Worm (Caenorhabditis elegans) whole organism, L4 larva: ENCODE data around the gene cnx-1.

Experiments
- F26F4.8 ChIP-seq: fragments of 200-800 bp; sonication (Bioruptor generic); conservative IDR thresholded peaks from 2 replicates; pipeline ENCODE4 v1.3.6; 2022; ENCODE audit warnings: missing genetic modification characterization, missing compliant biosample characterization
- Y75B8A.6 ChIP-seq: fragments of 200-800 bp; sonication (Bioruptor generic); IDR thresholded peaks from 2 replicates; pipeline ENCODE4 v1.3.6; 2022; ENCODE audit warnings: missing genetic modification reagents, missing genetic modification characterization, missing compliant biosample characterization
- ceh-20 ChIP-seq: fragments of 200-800 bp; sonication (Bioruptor generic); IDR thresholded peaks from 2 replicates; pipeline ENCODE4 v1.3.6; 2022; ENCODE audit warnings: missing genetic modification reagents, missing genetic modification characterization, missing compliant biosample characterization
- ceh-28 ChIP-seq: fragments of 150-350 bp; optimal IDR thresholded peaks from 2 replicates; lab custom pipeline; 2014; ENCODE audit warnings: missing biosample characterization, missing genetic modification reagents, missing genetic modification characterization
- ctbp-1 ChIP-seq: fragments of 200-800 bp; sonication (Bioruptor generic); IDR thresholded peaks from 2 replicates; pipeline ENCODE4 v1.3.6; 2022; ENCODE audit warnings: missing genetic modification reagents, missing genetic modification characterization, missing compliant biosample characterization
- egl-43 ChIP-seq: fragments of 200-800 bp; sonication (Bioruptor generic); IDR thresholded peaks from 2 replicates; pipeline ENCODE4 v1.3.6; 2022; ENCODE audit warnings: missing genetic modification reagents, missing genetic modification characterization, missing compliant biosample characterization
- gei-8 ChIP-seq: fragments of 200-800 bp; sonication (Bioruptor generic); optimal IDR thresholded peaks from 2 replicates; lab custom pipeline; 2018; ENCODE audit warnings: mild to moderate bottlenecking, missing genetic modification characterization, missing compliant biosample characterization
- hmg-1.1 ChIP-seq: fragments of 200-800 bp; sonication (Bioruptor generic); IDR thresholded peaks from 2 replicates; pipeline ENCODE4 v1.3.6; 2022; ENCODE audit warnings: missing genetic modification reagents, missing genetic modification characterization, missing compliant biosample characterization
- lin-38 ChIP-seq: fragments of 200-800 bp; sonication (Bioruptor generic); IDR thresholded peaks from 2 replicates; pipeline ENCODE4 v1.3.6; 2022; ENCODE audit warnings: missing genetic modification reagents, missing genetic modification characterization, missing compliant biosample characterization
- mdt-29 ChIP-seq: fragments of 200-800 bp; sonication (Bioruptor generic); IDR thresholded peaks from 2 replicates; pipeline ENCODE4 v1.3.6; 2022; ENCODE audit warnings: missing genetic modification reagents, missing genetic modification characterization, missing compliant biosample characterization
- mep-1 ChIP-seq: fragments of 150-350 bp; sonication (generic microtip); optimal IDR thresholded peaks from 3 replicates; lab custom pipeline; 2014; ENCODE audit warnings: missing biosample characterization, missing genetic modification characterization
- nhr-6 ChIP-seq: fragments of 150-350 bp; optimal IDR thresholded peaks from 2 replicates; lab custom pipeline; 2014; ENCODE audit warnings: missing biosample characterization, missing genetic modification characterization
- nhr-76 ChIP-seq: fragments of 150-350 bp; optimal IDR thresholded peaks from 2 replicates; lab custom pipeline; 2014; ENCODE audit warnings: missing biosample characterization, missing genetic modification characterization
- saeg-2 ChIP-seq: fragments of 200-800 bp; sonication (Bioruptor generic); IDR thresholded peaks from 2 replicates; pipeline ENCODE4 v1.3.6; 2022; ENCODE audit warnings: missing genetic modification reagents, missing genetic modification characterization, missing compliant biosample characterization
- set-16 ChIP-seq: fragments of 200-800 bp; sonication (Bioruptor generic); IDR thresholded peaks from 2 replicates; pipeline ENCODE4 v1.3.6; 2022; ENCODE audit warnings: missing genetic modification reagents, missing genetic modification characterization, missing compliant biosample characterization
- tra-1 ChIP-seq: fragments of 200-800 bp; sonication (Bioruptor generic); IDR thresholded peaks from 2 replicates; pipeline ENCODE4 v1.3.6; 2022; ENCODE audit warnings: missing genetic modification reagents, missing genetic modification characterization, missing compliant biosample characterization
- unc-39 ChIP-seq: sonication (generic microtip); optimal IDR thresholded peaks from 2 replicates; lab custom pipeline; 2017; ENCODE audit warnings: missing biosample characterization, missing genetic modification characterization
- unc-62 ChIP-seq, 3 experiments: fragments of 150-350 bp in 1 of 3; sonication (generic microtip); optimal IDR thresholded peaks in 2 of 3; peaks in 1 of 3; 1 replicate in 1 of 3; 2 replicates in 2 of 3; lab custom pipeline; 2014 to 2017; ENCODE audit warnings: missing biosample characterization in 3 of 3, missing genetic modification characterization in 3 of 3, missing genetic modification reagents in 3 of 3, missing genotype in 1 of 3
- zag-1 ChIP-seq: fragments of 150-350 bp; optimal IDR thresholded peaks from 2 replicates; lab custom pipeline; 2014; ENCODE audit warnings: missing biosample characterization, missing genetic modification characterization
- zip-11 ChIP-seq: fragments of 200-800 bp; sonication (Bioruptor generic); IDR thresholded peaks from 2 replicates; pipeline ENCODE4 v1.3.6; 2022; ENCODE audit warnings: missing genetic modification characterization, missing compliant biosample characterization
- ztf-11 ChIP-seq: fragments of 150-350 bp; optimal IDR thresholded peaks from 2 replicates; lab custom pipeline; 2014; ENCODE audit warnings: missing biosample characterization, missing genetic modification characterization

The cnx-1 gene

DNA sequence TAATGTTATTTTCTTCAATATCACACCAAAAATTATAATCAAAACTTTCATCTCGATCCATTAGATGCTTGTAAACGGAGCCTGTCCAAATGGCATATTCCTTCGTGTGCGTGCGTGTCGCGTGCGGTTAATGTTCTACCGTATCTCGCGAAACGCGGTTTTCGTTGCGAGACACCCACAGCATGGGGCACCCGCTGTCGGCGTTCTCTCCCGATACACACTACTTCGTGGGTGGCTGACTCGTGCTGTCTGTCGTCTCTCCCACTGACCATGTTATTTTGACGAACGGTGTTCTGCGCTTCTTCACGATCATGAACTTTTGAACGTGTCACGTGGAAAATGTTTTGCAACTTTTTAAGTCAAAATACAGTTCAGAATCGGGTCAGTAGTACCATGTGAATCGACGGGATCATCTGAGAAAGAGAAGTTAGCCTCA is 51.5 kb downstream of the cnx-1 start (continued):
- no peak for TF ChIP-seq F26F4.8 (GFP tag; lab: Robert Waterston, UW)
- no peak for TF ChIP-seq ztf-11 (tag; lab: Kevin White, UChicago)
- TF ChIP-seq egl-43 (GFP tag; lab: Robert Waterston, UW): peak; percentile 98
- TF ChIP-seq zip-11 (GFP tag; lab: Robert Waterston, UW): peak; percentile 48; the same call in 1 of the 2 replicates
- TF ChIP-seq Y75B8A.6 (GFP tag; lab: Robert Waterston, UW): peak; percentile 95
- peak; percentile 80 for TF ChIP-seq zag-1 (tag; lab: Kevin White, UChicago)
- peak; percentile 94 for TF ChIP-seq lin-38 (GFP tag; lab: Robert Waterston, UW)

- TF ChIP-seq unc-62 (GFP tag; optimal IDR thresholded peaks at IDR 0.05 in 1 of 2; lab: Kevin White, UChicago): peak in 1 of 2 experiments; percentile 68
- TF ChIP-seq unc-62 (tag; optimal IDR thresholded peaks at IDR 0.05; lab: Kevin White, UChicago): no peak
- no peak for TF ChIP-seq tra-1 (GFP tag; lab: Robert Waterston, UW)
- TF ChIP-seq unc-39 (tag; lab: Kevin White, UChicago): no peak
- 0 out of 2 replicates have a peak, but pooled peaks have one; percentile 7 for TF ChIP-seq ctbp-1
- TF ChIP-seq nhr-6 (tag; lab: Kevin White, UChicago): no peak
- TF ChIP-seq hmg-1.1 (GFP tag; lab: Robert Waterston, UW): 0 out of 2 replicates have a peak, but pooled peaks have one; percentile 18
- TF ChIP-seq ceh-20 (GFP tag; lab: Robert Waterston, UW): no peak
- TF ChIP-seq gei-8: no peak
- peak; percentile 62; the same call in 1 of the 2 replicates for TF ChIP-seq set-16
- TF ChIP-seq nhr-76 (tag; lab: Kevin White, UChicago): no peak
- no peak for TF ChIP-seq ceh-28 (tag; lab: Kevin White, UChicago)
- TF ChIP-seq mep-1: no peak
- peak; percentile 15; the same call in 1 of the 2 replicates for TF ChIP-seq mdt-29
- peak; percentile 53 for TF ChIP-seq egl-43 (GFP tag; lab: Robert Waterston, UW)
- TF ChIP-seq saeg-2 (GFP tag; lab: Robert Waterston, UW): no peak
These were observed 52.2 kb downstream of the cnx-1 start for ce11 chrIII:9764718-9765117.
